Worm (Caenorhabditis elegans) whole organism, midembryonic: ENCODE data around the gene rgr-1.

Experiments
- T22C8.4 ChIP-seq: fragments of 200-800 bp; sonication (Bioruptor generic); IDR thresholded peaks from 2 replicates; pipeline ENCODE4 v1.3.6; 2022; ENCODE audit warnings: missing genetic modification characterization, missing compliant biosample characterization
- cog-1 ChIP-seq: sonication (generic microtip); optimal IDR thresholded peaks from 2 replicates; lab custom pipeline; 2016; ENCODE audit warnings: missing genetic modification characterization, missing compliant biosample characterization
- flt-1 ChIP-seq: fragments of 200-800 bp; sonication (Bioruptor generic); IDR thresholded peaks from 2 replicates; pipeline ENCODE4 v1.3.6; 2022; ENCODE audit warnings: missing genetic modification characterization, missing compliant biosample characterization
- klf-2 ChIP-seq: fragments of 200-800 bp; sonication (Bioruptor generic); conservative IDR thresholded peaks from 2 replicates; pipeline ENCODE4 v1.3.6; 2022; ENCODE audit warnings: missing genetic modification reagents, missing genetic modification characterization, missing compliant biosample characterization
- med-1 ChIP-seq: sonication (generic microtip); optimal IDR thresholded peaks from 2 replicates; lab custom pipeline; 2017; ENCODE audit warnings: missing genetic modification characterization, mild to moderate bottlenecking, missing compliant biosample characterization, antibody characterized with exemption, missing genetic modification reagents; ENCODE audit not compliant: insufficient read depth
- ref-1 ChIP-seq: fragments of 200-800 bp; sonication (Bioruptor generic); conservative IDR thresholded peaks from 2 replicates; pipeline ENCODE4 v1.3.6; 2022; ENCODE audit warnings: missing genetic modification reagents, missing genetic modification characterization, missing compliant biosample characterization
- tab-1 ChIP-seq: fragments of 200-800 bp; sonication (Bioruptor generic); IDR thresholded peaks from 2 replicates; pipeline ENCODE4 v1.3.6; 2022; ENCODE audit warnings: missing genetic modification characterization, missing compliant biosample characterization
- ztf-23 ChIP-seq: fragments of 200-800 bp; sonication (Bioruptor generic); IDR thresholded peaks from 2 replicates; pipeline ENCODE4 v1.3.6; 2022; ENCODE audit warnings: missing genetic modification reagents, missing genetic modification characterization, missing compliant biosample characterization
- ztf-29 ChIP-seq: fragments of 200-800 bp; sonication (Bioruptor generic); IDR thresholded peaks from 2 replicates; pipeline ENCODE4 v1.3.6; 2022; ENCODE audit warnings: missing genetic modification reagents, missing genetic modification characterization, missing compliant biosample characterization

rgr-1 gene

ce11 chrIII:9450933-9451332 is 57.4 kb downstream of the rgr-1 start:
- no peak for TF ChIP-seq ztf-23 (GFP tag; lab: Robert Waterston, UW)

ce11 chrIII:9453962-9454361 is 60.4 kb downstream of the rgr-1 start, which contains the start of gene F54C8.7:
Gene F54C8.7 (minus strand): TSS chrIII:9454062.
- TF ChIP-seq med-1 (no peak), cog-1 (tag; lab: Kevin White, UChicago) (no peak), tab-1 (no peak), flt-1 (GFP tag; lab: Robert Waterston, UW) (no peak), ztf-23 (GFP tag; lab: Robert Waterston, UW) (no peak), T22C8.4 (no peak), klf-2 (GFP tag; lab: Robert Waterston, UW) (no peak), ztf-29 (GFP tag; lab: Robert Waterston, UW) (no peak), ref-1 (no peak)
